Fruit fly (Drosophila melanogaster) whole organism, embryonic: Measurements from ENCODE around the gene mthl2.

Experiments used
- CG10431 ChIP-seq: fragments of 200-800 bp; sonication (Bioruptor generic); optimal IDR thresholded peaks from 3 replicates; lab custom pipeline; 2018; ENCODE audit warnings: missing biosample characterization, mild to moderate bottlenecking, missing genetic modification characterization
- CG10462 ChIP-seq: fragments of 200-800 bp; sonication (Bioruptor generic); optimal IDR thresholded peaks from 2 replicates; lab custom pipeline; 2016; ENCODE audit warnings: missing biosample characterization, missing genetic modification characterization
- CG10979 ChIP-seq: fragments of 200-800 bp; sonication (Bioruptor generic); optimal IDR thresholded peaks from 2 replicates; lab custom pipeline; 2018; ENCODE audit warnings: missing biosample characterization, mild to moderate bottlenecking, missing genetic modification characterization, moderate library complexity
- CG11696 ChIP-seq: fragments of 200-800 bp; sonication (Bioruptor generic); IDR thresholded peaks from 2 replicates; pipeline ENCODE4 v1.3.6; 2022; ENCODE audit warnings: missing biosample characterization, missing genetic modification characterization
- CG12071 ChIP-seq: fragments of 200-800 bp; sonication (Bioruptor generic); optimal IDR thresholded peaks from 3 replicates; lab custom pipeline; 2018; ENCODE audit warnings: missing biosample characterization, mild to moderate bottlenecking, missing genetic modification characterization
- CG12391 ChIP-seq: fragments of 200-800 bp; sonication (Bioruptor generic); optimal IDR thresholded peaks from 3 replicates; lab custom pipeline; 2018; ENCODE audit warnings: missing biosample characterization, mild to moderate bottlenecking, missing genetic modification characterization, moderate library complexity
- CG12744 ChIP-seq: fragments of 200-800 bp; sonication (Bioruptor generic); optimal IDR thresholded peaks from 2 replicates; lab custom pipeline; 2016; ENCODE audit warnings: missing biosample characterization, missing genetic modification characterization
- CG12769 ChIP-seq: fragments of 200-800 bp; sonication (Bioruptor generic); optimal IDR thresholded peaks from 2 replicates; lab custom pipeline; 2019; ENCODE audit warnings: missing biosample characterization, mild to moderate bottlenecking, missing genetic modification characterization, moderate library complexity
- CG13123 ChIP-seq: fragments of 200-800 bp; sonication (Bioruptor generic); optimal IDR thresholded peaks from 2 replicates; lab custom pipeline; 2016; ENCODE audit warnings: missing biosample characterization, missing genetic modification characterization
- CG15073 ChIP-seq: fragments of 200-800 bp; sonication (Bioruptor generic); optimal IDR thresholded peaks from 2 replicates; lab custom pipeline; 2016; ENCODE audit warnings: missing biosample characterization, missing genetic modification characterization
- CG17802 ChIP-seq: fragments of 200-800 bp; sonication (Bioruptor generic); optimal IDR thresholded peaks from 2 replicates; lab custom pipeline; 2018; ENCODE audit warnings: missing biosample characterization, mild to moderate bottlenecking, missing genetic modification characterization, moderate library complexity
- CG17912 ChIP-seq: fragments of 200-800 bp; sonication (Bioruptor generic); optimal IDR thresholded peaks from 2 replicates; lab custom pipeline; 2018; ENCODE audit warnings: missing biosample characterization, mild to moderate bottlenecking, missing genetic modification characterization
- CG18011 ChIP-seq: fragments of 200-800 bp; sonication (Bioruptor generic); optimal IDR thresholded peaks from 2 replicates; lab custom pipeline; 2017; ENCODE audit warnings: missing biosample characterization, missing genetic modification characterization, mild to moderate bottlenecking, moderate library complexity, missing genotype
- CG2120 ChIP-seq: fragments of 200-800 bp; sonication (Bioruptor generic); optimal IDR thresholded peaks from 3 replicates; lab custom pipeline; 2016; ENCODE audit warnings: missing biosample characterization, missing genetic modification characterization
- CG33213 ChIP-seq: fragments of 200-800 bp; sonication (Bioruptor generic); optimal IDR thresholded peaks from 3 replicates; lab custom pipeline; 2016; ENCODE audit warnings: missing biosample characterization, missing genetic modification characterization
- CG6272 ChIP-seq: fragments of 200-800 bp; sonication (Bioruptor generic); IDR thresholded peaks from 2 replicates; pipeline ENCODE4 v1.3.6; 2022; ENCODE audit warnings: missing biosample characterization, missing genetic modification characterization
- CG6689 ChIP-seq: fragments of 200-800 bp; sonication (Bioruptor generic); IDR thresholded peaks from 2 replicates; pipeline ENCODE4 v1.3.6; 2022; ENCODE audit warnings: missing biosample characterization, missing genetic modification characterization
- CG6791 ChIP-seq: fragments of 200-800 bp; sonication (Bioruptor generic); IDR thresholded peaks from 3 replicates; pipeline ENCODE4 v1.3.6; 2022; ENCODE audit warnings: missing biosample characterization, missing genetic modification characterization; ENCODE audit not compliant: partially characterized antibody
- CG8388 ChIP-seq: fragments of 200-800 bp; sonication (Bioruptor generic); optimal IDR thresholded peaks from 2 replicates; lab custom pipeline; 2019; ENCODE audit warnings: missing biosample characterization, mild to moderate bottlenecking, missing genetic modification characterization, moderate library complexity
- CG9817 ChIP-seq: fragments of 200-800 bp; sonication (Bioruptor generic); optimal IDR thresholded peaks from 2 replicates; lab custom pipeline; 2018; ENCODE audit warnings: missing biosample characterization, mild to moderate bottlenecking, missing genetic modification characterization, moderate library complexity
- CTCF ChIP-seq: fragments of 200-800 bp; sonication (Bioruptor generic); optimal IDR thresholded peaks from 2 replicates; lab custom pipeline; 2017; ENCODE audit warnings: missing biosample characterization, mild to moderate bottlenecking, missing genetic modification characterization, moderate library complexity
- Dad ChIP-seq: fragments of 200-800 bp; sonication (Bioruptor generic); optimal IDR thresholded peaks from 3 replicates; lab custom pipeline; 2016; ENCODE audit warnings: missing biosample characterization, missing genetic modification characterization
- Dp ChIP-seq: fragments of 200-800 bp; sonication (Bioruptor generic); optimal IDR thresholded peaks from 2 replicates; lab custom pipeline; 2018; ENCODE audit warnings: missing biosample characterization, mild to moderate bottlenecking, missing genetic modification characterization, moderate library complexity
- Ets65A ChIP-seq: fragments of 200-800 bp; sonication (Bioruptor generic); peaks from one replicate; lab custom pipeline; 2016; ENCODE audit warnings: missing biosample characterization, missing genetic modification characterization
- Ets97D ChIP-seq: fragments of 200-800 bp; sonication (Bioruptor generic); optimal IDR thresholded peaks from 3 replicates; lab custom pipeline; 2016; ENCODE audit warnings: missing biosample characterization, missing genetic modification characterization
- H2.0 ChIP-seq: fragments of 200-800 bp; sonication (Bioruptor generic); IDR thresholded peaks from 2 replicates; pipeline ENCODE4 v1.3.6; 2022; ENCODE audit warnings: missing biosample characterization, missing genetic modification characterization
- Hey ChIP-seq: fragments of 200-800 bp; sonication (Bioruptor generic); optimal IDR thresholded peaks from 3 replicates; lab custom pipeline; 2018; ENCODE audit warnings: missing biosample characterization, mild to moderate bottlenecking, missing genetic modification characterization
- HmgD ChIP-seq: fragments of 200-800 bp; sonication (Bioruptor generic); optimal IDR thresholded peaks from 3 replicates; lab custom pipeline; 2016; ENCODE audit warnings: missing biosample characterization, missing genetic modification characterization
- Hr39 ChIP-seq: fragments of >200 bp; optimal IDR thresholded peaks from 2 replicates; lab custom pipeline; 2017
- Hr78 ChIP-seq, 2 experiments: fragments of 200-800 bp in 1 of 2; fragments of >200 bp in 1 of 2; sonication (Bioruptor generic) in 1 of 2; optimal IDR thresholded peaks; 2 replicates each; lab custom pipeline; 2017 to 2019; ENCODE audit warnings: missing biosample characterization in 2 of 2, missing genetic modification characterization in 2 of 2, mild to moderate bottlenecking in 1 of 2, moderate library complexity in 1 of 2
- Jarid2 ChIP-seq: fragments of 200-800 bp; sonication (Bioruptor generic); optimal IDR thresholded peaks from 3 replicates; lab custom pipeline; 2017; ENCODE audit warnings: mild to moderate bottlenecking, missing biosample characterization, missing genetic modification reagents, missing genetic modification characterization
- Ravus ChIP-seq: fragments of 200-800 bp; sonication (Bioruptor generic); IDR thresholded peaks from 2 replicates; pipeline ENCODE4 v1.3.6; 2022; ENCODE audit warnings: missing biosample characterization, missing genetic modification characterization
- Rfx ChIP-seq: fragments of 200-800 bp; sonication (Bioruptor generic); IDR thresholded peaks from 2 replicates; pipeline ENCODE4 v1.3.6; 2022; ENCODE audit warnings: missing biosample characterization, missing genetic modification characterization
- Scr ChIP-seq: fragments of 200-800 bp; sonication (Bioruptor generic); IDR thresholded peaks from 2 replicates; pipeline ENCODE4 v1.3.6; 2022; ENCODE audit warnings: missing biosample characterization, missing genetic modification characterization; ENCODE audit not compliant: partially characterized antibody
- Spps ChIP-seq: fragments of 200-800 bp; sonication (Bioruptor generic); optimal IDR thresholded peaks from 2 replicates; lab custom pipeline; 2018; ENCODE audit warnings: missing biosample characterization, mild to moderate bottlenecking, missing genetic modification characterization
- Taf1 ChIP-seq: fragments of 200-800 bp; sonication (Bioruptor generic); IDR thresholded peaks from 2 replicates; pipeline ENCODE4 v1.3.6; 2022; ENCODE audit warnings: missing biosample characterization, missing genetic modification characterization
- bcd ChIP-seq: fragments of 200-800 bp; sonication (Bioruptor generic); optimal IDR thresholded peaks from 2 replicates; lab custom pipeline; 2017; ENCODE audit warnings: missing biosample characterization, mild to moderate bottlenecking, missing genetic modification characterization
- cad ChIP-seq: fragments of >200 bp; optimal IDR thresholded peaks from 2 replicates; lab custom pipeline; 2017; ENCODE audit warnings: missing biosample characterization, missing genetic modification characterization
- cas ChIP-seq: fragments of 200-800 bp; sonication (Bioruptor generic); IDR thresholded peaks from 2 replicates; pipeline ENCODE4 v1.3.6; 2022; ENCODE audit warnings: missing biosample characterization, missing genetic modification characterization
- caup ChIP-seq: fragments of 200-800 bp; sonication (Bioruptor generic); optimal IDR thresholded peaks from 3 replicates; lab custom pipeline; 2017; ENCODE audit warnings: missing biosample characterization, mild to moderate bottlenecking, missing genetic modification characterization, moderate library complexity; ENCODE audit not compliant: severe bottlenecking
- danr ChIP-seq: fragments of 200-800 bp; sonication (Bioruptor generic); IDR thresholded peaks from 2 replicates; pipeline ENCODE4 v1.3.6; 2022; ENCODE audit warnings: missing biosample characterization, missing genetic modification characterization
- esg ChIP-seq: fragments of 200-800 bp; sonication (Bioruptor generic); conservative IDR thresholded peaks from 2 replicates; pipeline ENCODE4 v1.3.6; 2022; ENCODE audit warnings: missing biosample characterization, missing genetic modification characterization
- ftz-f1 ChIP-seq: fragments of 200-800 bp; sonication (Bioruptor generic); optimal IDR thresholded peaks from 2 replicates; lab custom pipeline; 2016; ENCODE audit warnings: missing biosample characterization, missing genetic modification characterization
- jing ChIP-seq: fragments of 200-800 bp; sonication (Bioruptor generic); optimal IDR thresholded peaks from 2 replicates; lab custom pipeline; 2018; ENCODE audit warnings: missing biosample characterization, mild to moderate bottlenecking, missing genetic modification characterization
- mirr ChIP-seq: fragments of 200-800 bp; sonication (Bioruptor generic); optimal IDR thresholded peaks from 3 replicates; lab custom pipeline; 2018; ENCODE audit warnings: missing biosample characterization, mild to moderate bottlenecking, missing genetic modification characterization
- org-1 ChIP-seq: fragments of 200-800 bp; sonication (Bioruptor generic); optimal IDR thresholded peaks from 2 replicates; lab custom pipeline; 2017; ENCODE audit warnings: missing biosample characterization, missing genetic modification characterization
- run ChIP-seq: fragments of 200-800 bp; sonication (Bioruptor generic); optimal IDR thresholded peaks from 3 replicates; lab custom pipeline; 2018; ENCODE audit warnings: missing biosample characterization, mild to moderate bottlenecking, missing genetic modification characterization
- stwl ChIP-seq: fragments of 200-800 bp; sonication (Bioruptor generic); optimal IDR thresholded peaks from 3 replicates; lab custom pipeline; 2018; ENCODE audit warnings: missing biosample characterization, mild to moderate bottlenecking, missing genetic modification characterization, moderate library complexity
- trh ChIP-seq: fragments of 200-800 bp; sonication (Bioruptor generic); optimal IDR thresholded peaks from 2 replicates; lab custom pipeline; 2016; ENCODE audit warnings: missing biosample characterization, missing genetic modification characterization
- tup ChIP-seq: fragments of 200-800 bp; sonication (Bioruptor generic); optimal IDR thresholded peaks from 2 replicates; lab custom pipeline; 2016; ENCODE audit warnings: missing biosample characterization, mild to moderate bottlenecking, missing genetic modification characterization, moderate library complexity
- unpg ChIP-seq: fragments of 200-800 bp; sonication (Bioruptor generic); optimal IDR thresholded peaks from 3 replicates; lab custom pipeline; 2018; ENCODE audit warnings: missing biosample characterization, mild to moderate bottlenecking, missing genetic modification characterization, moderate library complexity
- usp ChIP-seq: fragments of >200 bp; optimal IDR thresholded peaks from 2 replicates; lab custom pipeline; 2017; ENCODE audit warnings: missing biosample characterization, missing genetic modification characterization

The mthl2 gene

DNA sequence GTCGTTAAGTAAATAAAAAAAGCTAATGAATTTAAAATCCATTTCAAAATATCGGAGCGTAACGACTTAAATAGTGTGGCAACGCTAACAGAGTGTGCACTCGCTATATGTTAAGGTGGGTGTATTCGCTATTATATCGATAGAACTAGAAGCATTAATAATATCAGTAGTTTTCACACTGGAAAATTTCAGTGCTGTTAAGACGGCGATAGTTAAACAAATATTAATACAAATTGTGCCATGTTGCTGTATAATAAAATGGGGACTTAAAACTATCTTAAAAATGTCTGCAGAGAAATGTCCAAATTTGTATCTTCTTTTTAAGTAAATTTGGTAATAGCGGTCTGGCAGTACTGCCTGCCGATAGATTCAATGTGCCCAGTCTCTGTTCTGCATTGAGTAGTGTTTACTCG, 21.3 kb upstream of the mthl2 start (continued):
- TF ChIP-seq trh (GFP tag; lab: Kevin White, UChicago) (peak; percentile 51), run (tag; lab: Kevin White, UChicago) (no peak), org-1 (peak; percentile 38), CG15073 (GFP tag; lab: Kevin White, UChicago) (no peak), CG12744 (GFP tag; lab: Kevin White, UChicago) (peak; percentile 50), CG17912 (GFP tag; lab: Kevin White, UChicago) (peak; percentile 49), jing (GFP tag; lab: Kevin White, UChicago) (peak; percentile 63), HmgD (GFP tag; lab: Kevin White, UChicago) (peak; percentile 87), CG8388 (GFP tag; lab: Kevin White, UChicago) (no peak), CG10979 (tag; lab: Kevin White, UChicago) (peak; percentile 70), Ets65A (GFP tag; lab: Kevin White, UChicago) (peak; percentile 100), CG12071 (GFP tag; lab: Kevin White, UChicago) (no peak), danr (GFP tag; lab: Robert Waterston, UW) (peak; percentile 88), cad (GFP tag; lab: Kevin White, UChicago) (no peak), ftz-f1 (GFP tag; lab: Kevin White, UChicago) (no peak), tup (peak; percentile 44), Ets97D (GFP tag; lab: Kevin White, UChicago) (peak; percentile 93), CTCF (GFP tag; lab: Kevin White, UChicago) (peak; percentile 44), stwl (peak; percentile 93), H2.0 (peak; percentile 90), Jarid2 (peak; percentile 37), mirr (no peak), CG6689 (GFP tag; lab: Robert Waterston, UW) (peak; percentile 90), CG12769 (tag; lab: Kevin White, UChicago) (no peak), CG13123 (GFP tag; lab: Kevin White, UChicago) (peak; percentile 86), CG33213 (GFP tag; lab: Kevin White, UChicago) (peak; percentile 63), bcd (GFP tag; lab: Kevin White, UChicago) (peak; percentile 82), cas (GFP tag; lab: Robert Waterston, UW) (peak; percentile 90), Taf1 (GFP tag; lab: Robert Waterston, UW) (peak; percentile 82), Hr78 (GFP tag; optimal IDR thresholded peaks at IDR 0.05; lab: Kevin White, UChicago) (no peak), unpg (no peak), CG6272 (GFP tag; lab: Robert Waterston, UW) (peak; percentile 94), Spps (tag; lab: Kevin White, UChicago) (peak; percentile 63), usp (GFP tag; lab: Kevin White, UChicago) (no peak), Ravus (GFP tag; lab: Robert Waterston, UW) (peak; percentile 67), Scr (GFP tag; lab: Robert Waterston, UW) (peak; percentile 90), Rfx (peak; percentile 96), Hey (tag; lab: Kevin White, UChicago) (no peak), Dp (peak; percentile 82), caup (GFP tag; lab: Kevin White, UChicago) (peak; percentile 78), CG10462 (GFP tag; lab: Kevin White, UChicago) (peak; percentile 62), CG6791 (GFP tag; lab: Robert Waterston, UW) (peak; percentile 77), Dad (GFP tag; lab: Kevin White, UChicago) (peak; percentile 81), CG2120 (GFP tag; lab: Kevin White, UChicago) (peak; percentile 94), CG12391 (tag; lab: Kevin White, UChicago) (peak; percentile 90), CG11696 (GFP tag; lab: Robert Waterston, UW) (peak; percentile 60), CG18011 (GFP tag; lab: Kevin White, UChicago) (peak; percentile 67), CG10431 (GFP tag; lab: Kevin White, UChicago) (no peak), CG17802 (tag; lab: Kevin White, UChicago) (peak; percentile 94), Hr39 (lab: Kevin White, UChicago) (no peak), esg (GFP tag; lab: Robert Waterston, UW) (peak; percentile 92), CG9817 (tag; lab: Kevin White, UChicago) (peak; percentile 94)
